Fruit fly (Drosophila melanogaster) whole organism, pupa: ENCODE measurements around the gene AnxB9.

ENCODE experiments used
- CG10348 ChIP-seq: fragments of 200-800 bp; sonication (Bioruptor generic); IDR thresholded peaks from 2 replicates; pipeline ENCODE4 v1.3.6; 2022; ENCODE audit warnings: missing biosample characterization, missing genetic modification characterization
- CG12605 ChIP-seq: fragments of 200-800 bp; sonication (Bioruptor generic); IDR thresholded peaks from 2 replicates; pipeline ENCODE4 v1.3.6; 2022; ENCODE audit warnings: missing biosample characterization, missing genetic modification characterization
- CG13204 ChIP-seq: fragments of 200-800 bp; sonication (Bioruptor generic); optimal IDR thresholded peaks from 2 replicates; lab custom pipeline; 2018; ENCODE audit warnings: missing biosample characterization, mild to moderate bottlenecking, missing genetic modification characterization, moderate library complexity
- CG14655 ChIP-seq: fragments of 200-800 bp; sonication (Bioruptor generic); optimal IDR thresholded peaks from 3 replicates; lab custom pipeline; 2017; ENCODE audit warnings: mild to moderate bottlenecking, missing biosample characterization, missing genetic modification reagents, missing genetic modification characterization
- CG15710 ChIP-seq: fragments of 200-800 bp; sonication (Bioruptor generic); optimal IDR thresholded peaks from 2 replicates; lab custom pipeline; 2018; ENCODE audit warnings: missing biosample characterization, mild to moderate bottlenecking, missing genetic modification characterization, moderate library complexity
- CG17806 ChIP-seq: fragments of 200-800 bp; sonication (Bioruptor generic); optimal IDR thresholded peaks from 2 replicates; lab custom pipeline; 2018; ENCODE audit warnings: missing biosample characterization, mild to moderate bottlenecking, missing genetic modification characterization, moderate library complexity
- CG32121 ChIP-seq: fragments of 200-800 bp; sonication (Bioruptor generic); IDR thresholded peaks from 2 replicates; pipeline ENCODE4 v1.3.6; 2022; ENCODE audit warnings: missing biosample characterization, missing genetic modification characterization
- CG34367 ChIP-seq: fragments of 200-800 bp; sonication (Bioruptor generic); optimal IDR thresholded peaks from 2 replicates; lab custom pipeline; 2018; ENCODE audit warnings: missing biosample characterization, mild to moderate bottlenecking, missing genetic modification characterization
- CG4496 ChIP-seq: fragments of 200-800 bp; sonication (Bioruptor generic); IDR thresholded peaks from 3 replicates; pipeline ENCODE4 v1.3.6; 2022; ENCODE audit warnings: missing biosample characterization, missing genetic modification characterization
- CG8159 ChIP-seq: fragments of 200-800 bp; sonication (Bioruptor generic); optimal IDR thresholded peaks from 3 replicates; lab custom pipeline; 2018; ENCODE audit warnings: missing biosample characterization, mild to moderate bottlenecking, missing genetic modification characterization, moderate library complexity
- CG8301 ChIP-seq: fragments of 200-800 bp; sonication (Bioruptor generic); optimal IDR thresholded peaks from 2 replicates; lab custom pipeline; 2018; ENCODE audit warnings: missing biosample characterization, mild to moderate bottlenecking, missing genetic modification characterization
- CG9948 ChIP-seq: fragments of 200-800 bp; sonication (Bioruptor generic); optimal IDR thresholded peaks from 2 replicates; lab custom pipeline; 2018; ENCODE audit warnings: missing biosample characterization, mild to moderate bottlenecking, missing genetic modification characterization, moderate library complexity
- D1 ChIP-seq: fragments of 200-800 bp; sonication (Bioruptor generic); optimal IDR thresholded peaks from 2 replicates; lab custom pipeline; 2018; ENCODE audit warnings: missing biosample characterization, mild to moderate bottlenecking, missing genetic modification characterization, moderate library complexity
- EcR ChIP-seq: fragments of 200-800 bp; sonication (Bioruptor generic); optimal IDR thresholded peaks from 3 replicates; lab custom pipeline; 2019; ENCODE audit warnings: missing biosample characterization, missing genetic modification characterization, mild to moderate bottlenecking, moderate library complexity, missing genetic modification reagents
- Ets98B ChIP-seq: fragments of 200-800 bp; sonication (Bioruptor generic); IDR thresholded peaks from 2 replicates; pipeline ENCODE4 v1.3.6; 2022; ENCODE audit warnings: missing biosample characterization, missing genetic modification characterization
- Pif1A ChIP-seq: fragments of 200-800 bp; sonication (Bioruptor generic); optimal IDR thresholded peaks from 3 replicates; lab custom pipeline; 2016; ENCODE audit warnings: missing biosample characterization, missing genetic modification characterization
- Pif1B ChIP-seq: fragments of 200-800 bp; sonication (Bioruptor generic); optimal IDR thresholded peaks from 3 replicates; lab custom pipeline; 2016; ENCODE audit warnings: missing biosample characterization, missing genetic modification characterization
- Snoo ChIP-seq: fragments of 200-800 bp; sonication (Bioruptor generic); optimal IDR thresholded peaks from 3 replicates; lab custom pipeline; 2017; ENCODE audit warnings: missing biosample characterization, mild to moderate bottlenecking, missing genetic modification characterization, inconsistent platforms
- fd96Ca ChIP-seq: fragments of 200-800 bp; sonication (Bioruptor generic); IDR thresholded peaks from 3 replicates; pipeline ENCODE4 v1.3.6; 2022; ENCODE audit warnings: missing biosample characterization, missing genetic modification characterization
- gl ChIP-seq: fragments of 200-800 bp; sonication (Bioruptor generic); optimal IDR thresholded peaks from 2 replicates; lab custom pipeline; 2018; ENCODE audit warnings: missing biosample characterization, mild to moderate bottlenecking, missing genetic modification characterization
- rn ChIP-seq: fragments of 200-800 bp; sonication (Bioruptor generic); IDR thresholded peaks from 2 replicates; pipeline ENCODE4 v1.3.6; 2022; ENCODE audit warnings: missing biosample characterization, missing genetic modification characterization

Gene AnxB9

DNA sequence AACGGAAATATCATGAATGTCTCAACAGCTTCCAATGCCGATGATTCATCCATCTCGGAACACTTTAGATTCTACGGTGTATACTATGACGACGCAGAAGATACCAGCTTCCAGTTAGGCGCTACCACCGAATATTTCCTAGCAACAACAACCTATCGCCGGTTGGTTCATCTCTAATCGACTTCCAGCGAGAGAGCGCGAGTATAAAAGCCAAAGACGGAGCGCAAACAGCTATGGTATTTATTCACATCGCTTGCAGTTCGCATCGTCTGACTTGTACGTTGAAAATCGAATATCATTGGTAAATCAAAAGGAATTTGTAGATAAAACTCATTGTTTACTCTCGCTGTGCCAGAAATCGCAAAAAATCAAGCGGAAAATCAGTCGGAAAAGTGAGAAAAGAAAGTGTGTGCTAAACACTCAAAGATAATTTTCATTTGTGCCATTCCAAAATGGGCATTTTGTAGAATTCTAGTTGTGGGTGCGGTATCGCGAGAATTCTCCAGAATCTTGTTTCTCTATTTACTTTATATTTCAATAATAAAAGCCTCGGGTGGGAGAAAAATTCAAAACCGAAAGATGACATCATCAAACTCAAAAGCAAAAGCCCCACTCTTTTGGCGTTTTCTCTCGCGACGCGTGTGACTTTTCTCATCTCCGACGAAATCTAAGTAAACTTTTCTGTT is at the start of gene AnxB9:
Gene AnxB9, plus strand, starts transcription at position 232 of the 686 bp plus-strand sequence.
- TF ChIP-seq EcR (GFP tag; lab: Kevin White, UChicago), result peak; percentile 3
- peak; percentile 56; the same call in 1 of the 3 replicates for TF ChIP-seq CG4496 (GFP tag; lab: Robert Waterston, UW)
- peak; percentile 25 for TF ChIP-seq Pif1B (GFP tag; lab: Kevin White, UChicago)
- TF ChIP-seq fd96Ca (GFP tag; lab: Robert Waterston, UW), result no peak
- TF ChIP-seq CG12605 (GFP tag; lab: Robert Waterston, UW), result peak; percentile 51; the same call in 1 of the 2 replicates
- no peak for TF ChIP-seq CG9948
- TF ChIP-seq CG17806 (tag; lab: Kevin White, UChicago), result peak; percentile 4
- TF ChIP-seq CG32121 (GFP tag; lab: Robert Waterston, UW), result peak; percentile 51; the same call in 1 of the 2 replicates
- no peak for TF ChIP-seq CG14655
- TF ChIP-seq D1 (tag; lab: Kevin White, UChicago), result no peak
- TF ChIP-seq Snoo (tag; lab: Kevin White, UChicago), result peak; percentile 12
- peak; percentile 32 for TF ChIP-seq Pif1A
- peak; percentile 47 for TF ChIP-seq Ets98B (GFP tag; lab: Robert Waterston, UW)
- peak; percentile 3 for TF ChIP-seq CG15710 (tag; lab: Kevin White, UChicago)

DNA sequence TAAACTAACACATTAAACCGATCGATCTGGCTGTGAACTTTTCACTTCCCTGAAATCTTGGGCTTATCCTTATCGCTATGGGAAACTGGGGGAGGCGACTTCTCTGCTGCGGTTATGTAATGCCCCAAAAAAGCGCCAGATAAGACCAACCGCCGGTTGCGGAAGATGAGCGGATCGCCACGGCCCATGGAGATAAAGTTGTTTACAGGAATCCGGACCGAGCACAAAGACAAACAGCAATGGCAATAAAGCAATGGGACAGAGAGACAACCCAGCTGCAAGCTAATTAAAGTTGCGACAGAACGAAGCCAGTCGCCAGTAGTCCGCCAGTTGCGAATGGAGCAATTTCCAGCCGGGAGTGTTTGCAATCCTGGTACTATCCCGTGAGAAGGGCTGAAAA is 49.4 kb upstream of the AnxB9 start, which contains the start of gene CG5697:
Gene CG5697, plus strand, starts transcription at position 314 of the 400 bp plus-strand sequence.
- no peak for TF ChIP-seq CG8159 (tag; lab: Kevin White, UChicago)
- peak; percentile 1 for TF ChIP-seq Pif1A

DNA sequence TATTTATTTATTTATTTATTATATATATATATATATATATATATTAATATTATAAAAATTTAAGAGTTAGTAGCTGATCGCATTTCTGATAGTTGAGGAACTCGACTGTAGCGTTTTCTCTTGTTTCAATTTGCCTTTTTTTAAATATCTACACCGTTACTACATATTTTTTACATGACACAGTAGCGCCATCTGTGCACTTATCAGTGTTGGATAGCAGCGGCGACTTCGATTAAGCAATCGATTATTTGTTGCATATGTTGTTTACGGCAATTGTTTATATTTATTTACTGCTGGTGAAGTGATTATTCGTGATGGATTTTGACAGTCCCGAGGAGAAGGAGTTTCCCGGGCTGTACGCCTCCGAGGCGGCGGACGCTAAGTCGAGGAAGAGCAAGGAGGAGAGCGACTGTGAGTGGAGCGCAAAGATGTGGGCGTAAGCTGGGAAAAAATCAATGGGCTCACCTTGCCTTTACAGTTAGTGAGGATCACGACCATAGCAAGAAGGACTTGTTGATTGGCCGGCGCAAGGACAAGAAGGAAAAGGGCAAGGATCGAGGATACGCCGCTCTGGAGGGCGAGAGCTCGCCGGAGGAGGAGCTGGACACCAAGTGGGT is 47.5 kb upstream of the AnxB9 start, which contains the start of gene Rlip:
Gene Rlip, plus strand, starts transcription at position 221 of the 617 bp plus-strand sequence.
- no peak for TF ChIP-seq CG10348 (GFP tag; lab: Robert Waterston, UW)
- no peak for TF ChIP-seq CG9948
- TF ChIP-seq gl, result peak; percentile 37
- no peak for TF ChIP-seq CG12605 (GFP tag; lab: Robert Waterston, UW)
- 0 out of 2 replicates have a peak, but pooled peaks have one; percentile 32 for TF ChIP-seq CG32121 (GFP tag; lab: Robert Waterston, UW)
- no peak for TF ChIP-seq CG34367
- peak; percentile 78; the same call in 1 of the 2 replicates for TF ChIP-seq Ets98B (GFP tag; lab: Robert Waterston, UW)
- peak; percentile 84 for TF ChIP-seq fd96Ca (GFP tag; lab: Robert Waterston, UW)
- TF ChIP-seq CG8159 (tag; lab: Kevin White, UChicago), result peak; percentile 50
- TF ChIP-seq Pif1B (GFP tag; lab: Kevin White, UChicago), result peak; percentile 50
- TF ChIP-seq CG8301 (tag; lab: Kevin White, UChicago), result peak; percentile 41
- peak; percentile 74 for TF ChIP-seq rn
- peak; percentile 89 for TF ChIP-seq CG4496 (GFP tag; lab: Robert Waterston, UW)
- TF ChIP-seq Pif1A, result no peak
- TF ChIP-seq CG14655, result peak; percentile 63
- peak; percentile 42 for TF ChIP-seq D1 (tag; lab: Kevin White, UChicago)

DNA sequence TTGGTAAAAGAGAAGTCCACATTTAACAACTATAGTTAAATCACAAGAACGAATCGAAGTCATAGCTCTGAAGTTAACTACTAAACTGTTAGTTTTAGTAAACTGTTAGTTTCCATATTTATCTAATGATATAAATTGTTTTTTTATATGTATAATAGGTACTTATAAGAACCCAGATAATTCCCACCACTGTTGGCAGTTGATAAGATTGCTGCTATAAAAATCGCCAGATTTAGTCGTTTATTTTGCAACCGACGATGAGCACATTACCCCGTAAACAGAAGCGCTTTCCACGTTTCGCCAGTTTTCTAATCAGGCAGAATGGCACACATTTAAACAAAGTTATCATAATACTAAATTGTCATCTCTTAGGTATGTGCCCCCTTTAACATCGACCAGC is 46.0 kb upstream of the AnxB9 start:
- TF ChIP-seq CG8301 (tag; lab: Kevin White, UChicago) (no peak), CG32121 (GFP tag; lab: Robert Waterston, UW) (no peak), fd96Ca (GFP tag; lab: Robert Waterston, UW) (no peak), EcR (GFP tag; lab: Kevin White, UChicago) (no peak), CG10348 (GFP tag; lab: Robert Waterston, UW) (no peak), Pif1B (GFP tag; lab: Kevin White, UChicago) (no peak), CG17806 (tag; lab: Kevin White, UChicago) (no peak), CG34367 (no peak), D1 (tag; lab: Kevin White, UChicago) (no peak)

DNA sequence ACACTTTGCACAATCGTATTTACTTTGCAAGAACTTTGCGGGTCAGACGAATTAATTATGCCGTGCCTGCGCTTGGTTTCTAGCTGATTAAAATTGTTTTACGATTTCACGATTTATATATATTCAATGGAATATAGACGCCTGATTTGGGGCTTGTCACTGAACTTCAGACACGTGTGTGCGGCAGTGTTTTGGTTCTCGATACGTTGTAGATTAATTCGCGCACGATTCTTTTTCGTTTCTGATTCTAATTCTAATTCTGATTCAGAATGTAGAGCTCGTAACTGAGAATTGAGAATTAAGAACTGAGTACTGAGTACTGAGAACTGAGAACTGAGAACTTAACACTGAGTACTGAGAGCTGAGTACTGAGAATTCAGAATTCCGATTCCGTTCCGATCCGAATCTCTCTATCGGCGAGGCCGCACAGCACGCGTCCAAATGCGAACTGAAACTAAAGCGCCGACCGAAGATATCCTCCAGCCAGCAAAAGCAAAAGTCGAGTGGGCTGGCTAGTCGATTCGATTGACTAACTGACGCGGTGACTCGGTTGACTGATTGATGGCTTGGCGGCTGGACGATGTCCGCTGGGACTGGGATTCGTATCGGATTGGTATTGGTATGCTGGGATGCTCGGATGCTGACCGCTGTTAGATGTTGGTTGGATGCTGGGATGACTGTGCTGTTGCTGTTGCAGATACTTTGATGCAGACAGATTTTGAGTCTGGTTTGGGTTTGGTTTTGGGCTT is 42.1 kb upstream of the AnxB9 start:
- TF ChIP-seq CG8159 (tag; lab: Kevin White, UChicago) (no peak), CG17806 (tag; lab: Kevin White, UChicago) (no peak), CG15710 (tag; lab: Kevin White, UChicago) (no peak), CG9948 (no peak), CG12605 (GFP tag; lab: Robert Waterston, UW) (no peak), Ets98B (GFP tag; lab: Robert Waterston, UW) (no peak), Pif1A (no peak), gl (no peak), CG13204 (no peak), D1 (tag; lab: Kevin White, UChicago) (no peak), EcR (GFP tag; lab: Kevin White, UChicago) (no peak), CG8301 (tag; lab: Kevin White, UChicago) (no peak), CG4496 (GFP tag; lab: Robert Waterston, UW) (no peak), fd96Ca (GFP tag; lab: Robert Waterston, UW) (no peak), CG32121 (GFP tag; lab: Robert Waterston, UW) (no peak), rn (no peak), Pif1B (GFP tag; lab: Kevin White, UChicago) (no peak)
- TF ChIP-seq, all 21 proteins: peak for 0
